Fruit fly (Drosophila melanogaster) whole organism, embryonic: Measurements from ENCODE around the gene CG43401.

Experiments
- Asciz ChIP-seq: fragments of 200-800 bp; sonication (Bioruptor generic); optimal IDR thresholded peaks from 2 replicates; lab custom pipeline; 2017; ENCODE audit warnings: missing biosample characterization, mild to moderate bottlenecking, missing genetic modification characterization, missing genetic modification reagents
- CG10565 ChIP-seq: fragments of 200-800 bp; sonication (Bioruptor generic); optimal IDR thresholded peaks from 3 replicates; lab custom pipeline; 2016; ENCODE audit warnings: missing biosample characterization, mild to moderate bottlenecking, missing genetic modification characterization
- CG11696 ChIP-seq: fragments of 200-800 bp; sonication (Bioruptor generic); IDR thresholded peaks from 2 replicates; pipeline ENCODE4 v1.3.6; 2022; ENCODE audit warnings: missing biosample characterization, missing genetic modification characterization
- CG11723 ChIP-seq: fragments of 200-800 bp; sonication (Bioruptor generic); optimal IDR thresholded peaks from 2 replicates; lab custom pipeline; 2017; ENCODE audit warnings: missing biosample characterization, mild to moderate bottlenecking, missing genetic modification characterization
- CG12744 ChIP-seq: fragments of 200-800 bp; sonication (Bioruptor generic); optimal IDR thresholded peaks from 2 replicates; lab custom pipeline; 2016; ENCODE audit warnings: missing biosample characterization, missing genetic modification characterization
- CG13287 ChIP-seq: fragments of 200-800 bp; sonication (Bioruptor generic); IDR thresholded peaks from 2 replicates; pipeline ENCODE4 v1.3.6; 2022; ENCODE audit warnings: missing biosample characterization, missing genetic modification characterization; ENCODE audit not compliant: partially characterized antibody
- CG15073 ChIP-seq: fragments of 200-800 bp; sonication (Bioruptor generic); optimal IDR thresholded peaks from 2 replicates; lab custom pipeline; 2016; ENCODE audit warnings: missing biosample characterization, missing genetic modification characterization
- CG15601 ChIP-seq: fragments of 200-800 bp; sonication (Bioruptor generic); optimal IDR thresholded peaks from 3 replicates; lab custom pipeline; 2019; ENCODE audit warnings: missing biosample characterization, mild to moderate bottlenecking, missing genetic modification characterization, moderate library complexity
- CG2202 ChIP-seq: fragments of 200-800 bp; sonication (Bioruptor generic); optimal IDR thresholded peaks from 2 replicates; lab custom pipeline; 2018; ENCODE audit warnings: missing biosample characterization, mild to moderate bottlenecking, missing genetic modification characterization
- CG30403 ChIP-seq: fragments of 200-800 bp; sonication (Bioruptor generic); optimal IDR thresholded peaks from 3 replicates; lab custom pipeline; 2016; ENCODE audit warnings: missing biosample characterization, missing genetic modification characterization
- CG34224 ChIP-seq: fragments of 200-800 bp; sonication (Bioruptor generic); IDR thresholded peaks from 3 replicates; pipeline ENCODE4 v1.3.6; 2022; ENCODE audit warnings: missing biosample characterization, missing genetic modification characterization; ENCODE audit not compliant: partially characterized antibody
- CG4424 ChIP-seq: fragments of 200-800 bp; sonication (Bioruptor generic); optimal IDR thresholded peaks from 3 replicates; lab custom pipeline; 2016; ENCODE audit warnings: missing biosample characterization, missing genetic modification characterization
- CG6765 ChIP-seq: fragments of 200-800 bp; sonication (Bioruptor generic); optimal IDR thresholded peaks from 3 replicates; lab custom pipeline; 2017; ENCODE audit warnings: missing biosample characterization, mild to moderate bottlenecking, missing genetic modification characterization
- CG7372 ChIP-seq: fragments of 200-800 bp; sonication (Bioruptor generic); IDR thresholded peaks from 2 replicates; pipeline ENCODE4 v1.3.6; 2022; ENCODE audit warnings: missing biosample characterization, missing genetic modification characterization
- CG7556 ChIP-seq: fragments of 200-800 bp; sonication (Bioruptor generic); optimal IDR thresholded peaks from 2 replicates; lab custom pipeline; 2017; ENCODE audit warnings: missing biosample characterization, mild to moderate bottlenecking, missing genetic modification characterization
- CG8281 ChIP-seq: fragments of 200-800 bp; sonication (Bioruptor generic); optimal IDR thresholded peaks from 2 replicates; lab custom pipeline; 2018; ENCODE audit warnings: missing biosample characterization, mild to moderate bottlenecking, missing genetic modification characterization, moderate library complexity
- D ChIP-seq, 2 experiments: fragments of 200-800 bp in 1 of 2; fragments of >200 bp in 1 of 2; sonication (Bioruptor generic) in 1 of 2; optimal IDR thresholded peaks; 2 replicates in 1 of 2; 3 replicates in 1 of 2; lab custom pipeline; 2017; ENCODE audit warnings: mild to moderate bottlenecking in 1 of 2, missing biosample characterization in 1 of 2, missing genetic modification characterization in 1 of 2, missing genetic modification reagents in 1 of 2
- Dad ChIP-seq: fragments of 200-800 bp; sonication (Bioruptor generic); optimal IDR thresholded peaks from 3 replicates; lab custom pipeline; 2016; ENCODE audit warnings: missing biosample characterization, missing genetic modification characterization
- Deaf1 ChIP-seq: fragments of 200-800 bp; optimal IDR thresholded peaks from 3 replicates; lab custom pipeline; 2019; ENCODE audit warnings: missing biosample characterization, mild to moderate bottlenecking, missing genetic modification characterization, moderate library complexity
- Dek ChIP-seq: fragments of 200-800 bp; sonication (Bioruptor generic); optimal IDR thresholded peaks from 3 replicates; lab custom pipeline; 2019; ENCODE audit warnings: missing biosample characterization, mild to moderate bottlenecking, missing genetic modification characterization, moderate library complexity
- Dll ChIP-seq: fragments of 200-800 bp; sonication (Bioruptor generic); IDR thresholded peaks from 4 replicates; pipeline ENCODE4 v1.3.6; 2022; ENCODE audit warnings: missing biosample characterization, missing genetic modification characterization; ENCODE audit not compliant: partially characterized antibody
- Dp ChIP-seq: fragments of 200-800 bp; sonication (Bioruptor generic); optimal IDR thresholded peaks from 2 replicates; lab custom pipeline; 2018; ENCODE audit warnings: missing biosample characterization, mild to moderate bottlenecking, missing genetic modification characterization, moderate library complexity
- Hmx ChIP-seq: fragments of 200-800 bp; sonication (Bioruptor generic); optimal IDR thresholded peaks from 2 replicates; lab custom pipeline; 2016; ENCODE audit warnings: missing biosample characterization, missing genetic modification characterization
- MTF-1 ChIP-seq: fragments of 200-800 bp; sonication (Bioruptor generic); optimal IDR thresholded peaks from 2 replicates; lab custom pipeline; 2018; ENCODE audit warnings: missing biosample characterization, mild to moderate bottlenecking, missing genetic modification characterization, borderline replicate concordance
- NC2α ChIP-seq: fragments of 200-800 bp; sonication (Bioruptor generic); optimal IDR thresholded peaks from 2 replicates; lab custom pipeline; 2016; ENCODE audit warnings: missing biosample characterization, missing genetic modification characterization
- NC2β ChIP-seq: fragments of 200-800 bp; sonication (Bioruptor generic); optimal IDR thresholded peaks from 2 replicates; lab custom pipeline; 2016; ENCODE audit warnings: missing biosample characterization, missing genetic modification characterization
- NK7.1 ChIP-seq: fragments of 200-800 bp; sonication (Bioruptor generic); optimal IDR thresholded peaks from 3 replicates; lab custom pipeline; 2016; ENCODE audit warnings: missing biosample characterization, missing genetic modification characterization
- Oli ChIP-seq: fragments of 200-800 bp; sonication (Bioruptor generic); optimal IDR thresholded peaks from 2 replicates; lab custom pipeline; 2018; ENCODE audit warnings: missing biosample characterization, mild to moderate bottlenecking, missing genetic modification characterization, moderate library complexity
- Pdp1 ChIP-seq, 2 experiments: fragments of 200-800 bp; sonication (Bioruptor generic); optimal IDR thresholded peaks; 3 replicates each; lab custom pipeline; 2016; ENCODE audit warnings: missing biosample characterization in 2 of 2, missing genetic modification characterization in 2 of 2, mild to moderate bottlenecking in 1 of 2, moderate library complexity in 1 of 2
- Ptx1 ChIP-seq: fragments of 200-800 bp; sonication (Bioruptor generic); IDR thresholded peaks from 2 replicates; pipeline ENCODE4 v1.3.6; 2022; ENCODE audit warnings: missing biosample characterization, missing genetic modification characterization
- Rx ChIP-seq: fragments of 200-800 bp; sonication (Bioruptor generic); IDR thresholded peaks from 2 replicates; pipeline ENCODE4 v1.3.6; 2022; ENCODE audit warnings: missing biosample characterization, missing genetic modification characterization
- TFAM ChIP-seq: fragments of 200-800 bp; sonication (Bioruptor generic); optimal IDR thresholded peaks from 2 replicates; lab custom pipeline; 2017; ENCODE audit warnings: missing biosample characterization, missing genetic modification characterization, inconsistent platforms
- Trl ChIP-seq, 3 experiments: fragments of >200 bp in 2 of 3; fragments of 200-800 bp in 1 of 3; sonication (Bioruptor generic) in 1 of 3; optimal IDR thresholded peaks; 2 replicates in 1 of 3; 3 replicates in 2 of 3; lab custom pipeline; 2016 to 2017; ENCODE audit warnings: missing biosample characterization in 1 of 3, missing genetic modification characterization in 1 of 3
- amos ChIP-seq: fragments of 200-800 bp; sonication (Bioruptor generic); IDR thresholded peaks from 2 replicates; pipeline ENCODE4 v1.3.6; 2022; ENCODE audit warnings: missing biosample characterization, missing genetic modification characterization; ENCODE audit not compliant: partially characterized antibody
- bbx ChIP-seq: fragments of 200-800 bp; sonication (Bioruptor generic); IDR thresholded peaks from 2 replicates; pipeline ENCODE4 v1.3.6; 2022; ENCODE audit warnings: missing biosample characterization, missing genetic modification characterization; ENCODE audit not compliant: partially characterized antibody
- dimm ChIP-seq: fragments of 200-800 bp; sonication (Bioruptor generic); IDR thresholded peaks from 2 replicates; pipeline ENCODE4 v1.3.6; 2022; ENCODE audit warnings: missing biosample characterization, missing genetic modification characterization
- dm ChIP-seq: fragments of 200-800 bp; sonication (Bioruptor generic); optimal IDR thresholded peaks from 3 replicates; lab custom pipeline; 2016; ENCODE audit warnings: missing biosample characterization, missing genetic modification characterization
- dysf ChIP-seq: fragments of 200-800 bp; sonication (Bioruptor generic); IDR thresholded peaks from 3 replicates; pipeline ENCODE4 v1.3.6; 2022; ENCODE audit warnings: missing biosample characterization, missing genetic modification characterization
- eve ChIP-seq, 2 experiments: fragments of >200 bp; optimal IDR thresholded peaks; 2 replicates each; lab custom pipeline; 2017; ENCODE audit warnings: missing biosample characterization in 2 of 2, missing genetic modification characterization in 2 of 2
- hb ChIP-seq: fragments of 200-800 bp; sonication (Bioruptor generic); IDR thresholded peaks from 3 replicates; pipeline ENCODE4 v1.3.6; 2022; ENCODE audit warnings: missing biosample characterization, missing genetic modification characterization; ENCODE audit not compliant: partially characterized antibody
- hbn ChIP-seq: fragments of 200-800 bp; sonication (Bioruptor generic); IDR thresholded peaks from 2 replicates; pipeline ENCODE4 v1.3.6; 2022; ENCODE audit warnings: missing biosample characterization, missing genetic modification characterization; ENCODE audit not compliant: partially characterized antibody
- peb ChIP-seq: fragments of 200-800 bp; sonication (Bioruptor generic); IDR thresholded peaks from 2 replicates; pipeline ENCODE4 v1.3.6; 2022; ENCODE audit warnings: missing biosample characterization, missing genetic modification characterization
- pho ChIP-seq: fragments of 200-800 bp; sonication (Bioruptor generic); optimal IDR thresholded peaks from 2 replicates; lab custom pipeline; 2016; ENCODE audit warnings: missing biosample characterization, missing genetic modification characterization
- slbo ChIP-seq: fragments of 200-800 bp; sonication (Bioruptor generic); IDR thresholded peaks from 2 replicates; pipeline ENCODE4 v1.3.6; 2022; ENCODE audit warnings: missing biosample characterization, missing genetic modification characterization
- ssp ChIP-seq: fragments of 200-800 bp; sonication (Bioruptor generic); IDR thresholded peaks from 2 replicates; pipeline ENCODE4 v1.3.6; 2022; ENCODE audit warnings: missing biosample characterization, missing genetic modification characterization
- stwl ChIP-seq: fragments of 200-800 bp; sonication (Bioruptor generic); optimal IDR thresholded peaks from 3 replicates; lab custom pipeline; 2018; ENCODE audit warnings: missing biosample characterization, mild to moderate bottlenecking, missing genetic modification characterization, moderate library complexity
- sug ChIP-seq: fragments of 200-800 bp; optimal IDR thresholded peaks from 2 replicates; lab custom pipeline; 2019; ENCODE audit warnings: missing biosample characterization, mild to moderate bottlenecking, missing genetic modification characterization, moderate library complexity
- tll ChIP-seq, 2 experiments: fragments of 200-800 bp in 1 of 2; fragments of >200 bp in 1 of 2; sonication (Bioruptor generic) in 1 of 2; optimal IDR thresholded peaks; 2 replicates each; lab custom pipeline; 2017 to 2019; ENCODE audit warnings: missing biosample characterization in 2 of 2, missing genetic modification characterization in 2 of 2, mild to moderate bottlenecking in 1 of 2, moderate library complexity in 1 of 2
- zen ChIP-seq: fragments of 200-800 bp; sonication (Bioruptor generic); optimal IDR thresholded peaks from 3 replicates; lab custom pipeline; 2018; ENCODE audit warnings: missing biosample characterization, mild to moderate bottlenecking, missing genetic modification characterization, moderate library complexity

Gene CG43401

dm6 chr2L:1473427-1473826 lies 45.2 kb downstream of the CG43401 start (continued):
- TF ChIP-seq hbn (no peak), CG4424 (GFP tag; lab: Kevin White, UChicago) (peak; percentile 44), TFAM (GFP tag; lab: Kevin White, UChicago) (no peak), CG13287 (GFP tag; lab: Robert Waterston, UW) (no peak), CG34224 (GFP tag; lab: Robert Waterston, UW) (no peak), Asciz (GFP tag; lab: Kevin White, UChicago) (no peak), eve (GFP tag; optimal IDR thresholded peaks at IDR 0.05; lab: Kevin White, UChicago) (no peak), CG2202 (tag; lab: Kevin White, UChicago) (peak; percentile 5), dysf (GFP tag; lab: Robert Waterston, UW) (peak; percentile 64), peb (peak; percentile 33; the same call in 1 of the 2 replicates), Ptx1 (peak; percentile 62; the same call in 1 of the 2 replicates), CG6765 (GFP tag; lab: Kevin White, UChicago) (no peak), Hmx (GFP tag; lab: Kevin White, UChicago) (no peak), slbo (GFP tag; lab: Robert Waterston, UW) (peak; percentile 46), CG7372 (GFP tag; lab: Robert Waterston, UW) (0 out of 2 replicates have a peak, but pooled peaks have one; percentile 11), hb (GFP tag; lab: Robert Waterston, UW) (no peak), CG11696 (GFP tag; lab: Robert Waterston, UW) (peak; percentile 36; the same call in 1 of the 2 replicates), sug (no peak), Dad (GFP tag; lab: Kevin White, UChicago) (no peak), MTF-1 (GFP tag; lab: Kevin White, UChicago) (no peak), zen (tag; lab: Kevin White, UChicago) (peak; percentile 18), Dp (no peak), pho (GFP tag; lab: Kevin White, UChicago) (no peak), CG8281 (tag; lab: Kevin White, UChicago) (no peak), ssp (GFP tag; lab: Robert Waterston, UW) (peak; percentile 31; the same call in 1 of the 2 replicates), Rx (GFP tag; lab: Robert Waterston, UW) (peak; percentile 62), NK7.1 (GFP tag; lab: Kevin White, UChicago) (no peak), CG11723 (GFP tag; lab: Kevin White, UChicago) (no peak), dm (GFP tag; lab: Kevin White, UChicago) (no peak), dimm (GFP tag; lab: Robert Waterston, UW) (0 out of 2 replicates have a peak, but pooled peaks have one; percentile 12), tll (GFP tag; optimal IDR thresholded peaks at IDR 0.05; lab: Kevin White, UChicago) (no peak), CG12744 (GFP tag; lab: Kevin White, UChicago) (no peak), CG15601 (tag; lab: Kevin White, UChicago) (peak; percentile 14), D (optimal IDR thresholded peaks at IDR 0.05; lab: Kevin White, UChicago) (no peak), D (GFP tag; optimal IDR thresholded peaks at IDR 0.05; lab: Kevin White, UChicago) (peak; percentile 57), amos (GFP tag; lab: Robert Waterston, UW) (no peak), CG30403 (GFP tag; lab: Kevin White, UChicago) (peak; percentile 38), NC2β (GFP tag; lab: Kevin White, UChicago) (no peak), Pdp1 (GFP tag; optimal IDR thresholded peaks at IDR 0.05; lab: Kevin White, UChicago) (peak; percentile 11 to 36), bbx (GFP tag; lab: Robert Waterston, UW) (no peak), NC2α (no peak), Deaf1 (no peak), Dek (tag; lab: Kevin White, UChicago) (no peak), CG7556 (GFP tag; lab: Kevin White, UChicago) (peak; percentile 45), stwl (tag; lab: Kevin White, UChicago) (no peak), Oli (peak; percentile 35), CG10565 (GFP tag; lab: Kevin White, UChicago) (no peak), CG15073 (no peak), Trl (optimal IDR thresholded peaks at IDR 0.05; lab: Kevin White, UChicago) (no peak), Trl (GFP tag; optimal IDR thresholded peaks at IDR 0.05; lab: Kevin White, UChicago) (peak; percentile 2), Dll (no peak)
